Worm (Caenorhabditis elegans) whole organism, L2 larva: ENCODE data around the gene kcnl-3.

Experiments
- F13H6.1 ChIP-seq: sonication (generic microtip); optimal IDR thresholded peaks from 2 replicates; lab custom pipeline; 2016; ENCODE audit warnings: missing genetic modification characterization, missing compliant biosample characterization
- R02D3.7 ChIP-seq: fragments of 150-350 bp; optimal IDR thresholded peaks from 2 replicates; lab custom pipeline; 2014; ENCODE audit warnings: missing biosample characterization, missing genetic modification characterization
- ZK546.5 ChIP-seq: sonication (generic microtip); optimal IDR thresholded peaks from 2 replicates; lab custom pipeline; 2017; ENCODE audit warnings: missing biosample characterization, missing genetic modification characterization
- alr-1 ChIP-seq: fragments of 150-350 bp; optimal IDR thresholded peaks from 2 replicates; lab custom pipeline; 2014; ENCODE audit warnings: missing biosample characterization, missing genetic modification characterization
- blmp-1 ChIP-seq: sonication (generic microtip); optimal IDR thresholded peaks from 2 replicates; lab custom pipeline; 2017; ENCODE audit warnings: missing genetic modification characterization, mild to moderate bottlenecking, missing compliant biosample characterization, antibody characterized with exemption, moderate library complexity; ENCODE audit not compliant: insufficient read depth
- crh-2 ChIP-seq: sonication (generic microtip); optimal IDR thresholded peaks from 2 replicates; lab custom pipeline; 2017; ENCODE audit warnings: missing biosample characterization, missing genetic modification characterization
- dmd-4 ChIP-seq: sonication (generic microtip); optimal IDR thresholded peaks from 2 replicates; lab custom pipeline; 2017; ENCODE audit warnings: missing biosample characterization, missing genetic modification characterization
- egl-27 ChIP-seq: sonication (generic microtip); optimal IDR thresholded peaks from 3 replicates; lab custom pipeline; 2017; ENCODE audit warnings: missing biosample characterization, missing genetic modification reagents, missing genetic modification characterization
- elt-1 ChIP-seq: fragments of 150-350 bp; optimal IDR thresholded peaks from 2 replicates; lab custom pipeline; 2014; ENCODE audit warnings: missing biosample characterization, missing genetic modification characterization
- elt-3 ChIP-seq: sonication (generic microtip); optimal IDR thresholded peaks from 2 replicates; lab custom pipeline; 2017; ENCODE audit warnings: missing biosample characterization, missing genetic modification characterization
- fos-1 ChIP-seq: fragments of 150-350 bp; optimal IDR thresholded peaks from 2 replicates; lab custom pipeline; 2014; ENCODE audit warnings: missing biosample characterization, missing genetic modification characterization
- gmeb-1 ChIP-seq: fragments of 150-350 bp; optimal IDR thresholded peaks from 2 replicates; lab custom pipeline; 2014; ENCODE audit warnings: missing biosample characterization, missing genetic modification characterization
- lin-11 ChIP-seq: fragments of 150-350 bp; sonication (generic microtip); optimal IDR thresholded peaks from 2 replicates; lab custom pipeline; 2014; ENCODE audit warnings: missing biosample characterization, missing genetic modification characterization, inconsistent platforms, mixed read lengths
- lin-13 ChIP-seq: fragments of 150-350 bp; optimal IDR thresholded peaks from 2 replicates; lab custom pipeline; 2014; ENCODE audit warnings: missing biosample characterization, missing genetic modification reagents, missing genetic modification characterization
- lin-39 ChIP-seq: fragments of 150-350 bp; optimal IDR thresholded peaks from 2 replicates; lab custom pipeline; 2014; ENCODE audit warnings: missing biosample characterization, missing genetic modification reagents, missing genetic modification characterization
- lsy-2 ChIP-seq, 2 experiments: fragments of 150-350 bp in 1 of 2; sonication (generic microtip) in 1 of 2; optimal IDR thresholded peaks; 2 replicates each; lab custom pipeline; 2014 to 2017; ENCODE audit warnings: missing biosample characterization in 2 of 2, missing genetic modification characterization in 2 of 2
- mab-5 ChIP-seq: fragments of 150-350 bp; optimal IDR thresholded peaks from 2 replicates; lab custom pipeline; 2014; ENCODE audit warnings: missing biosample characterization, missing genetic modification characterization
- mdl-1 ChIP-seq, 2 experiments: fragments of 150-350 bp in 1 of 2; sonication (generic microtip) in 1 of 2; optimal IDR thresholded peaks; 2 replicates each; lab custom pipeline; 2017; ENCODE audit warnings: missing biosample characterization in 2 of 2, missing genetic modification characterization in 2 of 2
- nhr-10 ChIP-seq: sonication (generic microtip); optimal IDR thresholded peaks from 2 replicates; lab custom pipeline; 2017; ENCODE audit warnings: missing biosample characterization, missing genetic modification characterization
- nhr-11 ChIP-seq: fragments of 150-350 bp; optimal IDR thresholded peaks from 2 replicates; lab custom pipeline; 2014; ENCODE audit warnings: missing biosample characterization, missing genetic modification characterization
- nhr-12 ChIP-seq: fragments of 150-350 bp; optimal IDR thresholded peaks from 2 replicates; lab custom pipeline; 2014; ENCODE audit warnings: missing biosample characterization, missing genetic modification characterization
- nhr-129 ChIP-seq: fragments of 150-350 bp; optimal IDR thresholded peaks from 2 replicates; lab custom pipeline; 2014; ENCODE audit warnings: missing biosample characterization, missing genetic modification characterization
- nhr-21 ChIP-seq: fragments of 150-350 bp; optimal IDR thresholded peaks from 2 replicates; lab custom pipeline; 2014; ENCODE audit warnings: missing biosample characterization, missing genetic modification characterization
- nhr-23 ChIP-seq: fragments of 150-350 bp; optimal IDR thresholded peaks from 2 replicates; lab custom pipeline; 2014; ENCODE audit warnings: missing biosample characterization, missing genetic modification reagents, missing genetic modification characterization
- nhr-237 ChIP-seq: fragments of 150-350 bp; optimal IDR thresholded peaks from 2 replicates; lab custom pipeline; 2014; ENCODE audit warnings: missing biosample characterization, missing genetic modification characterization
- nhr-25 ChIP-seq: fragments of 150-350 bp; sonication (generic microtip); optimal IDR thresholded peaks from 3 replicates; lab custom pipeline; 2014; ENCODE audit warnings: missing biosample characterization, missing genetic modification characterization
- nhr-6 ChIP-seq: fragments of 150-350 bp; optimal IDR thresholded peaks from 2 replicates; lab custom pipeline; 2014; ENCODE audit warnings: missing biosample characterization, missing genetic modification characterization
- nhr-77 ChIP-seq: fragments of 150-350 bp; optimal IDR thresholded peaks from 2 replicates; lab custom pipeline; 2014; ENCODE audit warnings: missing biosample characterization, missing genetic modification characterization
- peb-1 ChIP-seq: fragments of 150-350 bp; optimal IDR thresholded peaks from 2 replicates; lab custom pipeline; 2014; ENCODE audit warnings: missing biosample characterization, missing genetic modification characterization
- sem-4 ChIP-seq: fragments of 150-350 bp; optimal IDR thresholded peaks from 2 replicates; lab custom pipeline; 2014; ENCODE audit warnings: missing biosample characterization, missing genetic modification reagents, missing genetic modification characterization
- skn-1 ChIP-seq: sonication (generic microtip); optimal IDR thresholded peaks from 2 replicates; lab custom pipeline; 2017; ENCODE audit warnings: missing biosample characterization, missing genetic modification characterization
- sma-3 ChIP-seq: sonication (generic microtip); optimal IDR thresholded peaks from 2 replicates; lab custom pipeline; 2016; ENCODE audit warnings: missing genetic modification reagents, missing genetic modification characterization, missing compliant biosample characterization
- sma-9 ChIP-seq, 2 experiments: fragments of 150-350 bp in 1 of 2; sonication (generic microtip) in 1 of 2; optimal IDR thresholded peaks; 2 replicates each; lab custom pipeline; 2014 to 2016; ENCODE audit warnings: missing genetic modification characterization in 2 of 2, mild to moderate bottlenecking in 1 of 2, missing biosample characterization in 1 of 2, missing compliant biosample characterization in 1 of 2, missing genetic modification reagents in 1 of 2, moderate library complexity in 1 of 2
- unc-39 ChIP-seq: fragments of 150-350 bp; optimal IDR thresholded peaks from 2 replicates; lab custom pipeline; 2014; ENCODE audit warnings: missing biosample characterization, missing genetic modification characterization
- zag-1 ChIP-seq: fragments of 150-350 bp; optimal IDR thresholded peaks from 2 replicates; lab custom pipeline; 2014; ENCODE audit warnings: missing biosample characterization, missing genetic modification characterization
- ztf-1 ChIP-seq: fragments of 200-800 bp; sonication (Bioruptor generic); conservative IDR thresholded peaks from 2 replicates; pipeline ENCODE4 v1.3.6; 2022; ENCODE audit warnings: missing genetic modification characterization, missing compliant biosample characterization
- ztf-11 ChIP-seq: sonication (generic microtip); optimal IDR thresholded peaks from 2 replicates; lab custom pipeline; 2017; ENCODE audit warnings: missing biosample characterization, missing genetic modification characterization
- ztf-4 ChIP-seq: fragments of 150-350 bp; optimal IDR thresholded peaks from 2 replicates; lab custom pipeline; 2014; ENCODE audit warnings: missing biosample characterization, missing genetic modification characterization

Gene kcnl-3

ce11 chrX:5397300-5397699 is 10.6 kb downstream of the kcnl-3 start, which contains the start of gene C03F11.2:
Gene C03F11.2 (minus strand): TSS chrX:5397400.
- no peak for TF ChIP-seq egl-27 (tag; lab: Kevin White, UChicago)
- no peak for TF ChIP-seq mdl-1 (tag; optimal IDR thresholded peaks at IDR 0.05; lab: Kevin White, UChicago)
- TF ChIP-seq elt-3 (tag; lab: Kevin White, UChicago), result no peak
- TF ChIP-seq nhr-25 (tag; lab: Kevin White, UChicago), result no peak
- no peak for TF ChIP-seq skn-1

- no peak for TF ChIP-seq blmp-1 (tag; lab: Kevin White, UChicago)
- TF ChIP-seq crh-2 (tag; lab: Kevin White, UChicago), result peak; percentile 41
- peak; percentile 6 for TF ChIP-seq gmeb-1 (tag; lab: Kevin White, UChicago)
- TF ChIP-seq fos-1 (tag; lab: Kevin White, UChicago), result peak; percentile 92
- TF ChIP-seq egl-27 (tag; lab: Kevin White, UChicago), result no peak
- TF ChIP-seq nhr-129 (tag; lab: Kevin White, UChicago), result peak; percentile 0
- no peak for TF ChIP-seq mab-5 (tag; lab: Kevin White, UChicago)
Observed at ce11 chrX:5400524-5400923, 13.9 kb downstream of the kcnl-3 start, which contains the start of gene scav-1. Gene scav-1 (minus strand): TSS chrX:5400584.

DNA sequence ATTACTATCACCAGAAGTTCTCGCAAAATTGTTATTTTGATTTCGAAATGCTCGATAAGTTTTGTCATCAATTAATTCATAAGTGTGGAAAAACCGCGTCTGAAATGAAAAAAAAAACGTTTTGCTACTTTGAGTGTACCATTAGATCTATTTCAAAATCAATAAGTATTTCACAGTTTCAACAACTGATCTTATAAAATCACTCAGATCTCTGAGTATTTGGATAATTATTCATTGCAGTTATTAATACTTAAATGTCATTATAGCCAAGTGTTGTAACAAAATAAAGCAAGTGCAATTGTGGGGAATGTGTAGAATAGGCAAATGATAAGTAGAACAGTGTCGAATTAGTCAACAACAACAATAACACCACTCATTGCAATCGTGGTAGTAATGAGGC is 19.7 kb downstream of the kcnl-3 start, which contains the start of gene C03F11.4:
C03F11.4 (minus strand) TSS at position 101 of the 400 bp plus-strand sequence.
- TF ChIP-seq dmd-4 (tag; lab: Kevin White, UChicago) (no peak), sma-3 (GFP tag; lab: Kevin White, UChicago) (no peak), mab-5 (tag; lab: Kevin White, UChicago) (no peak), nhr-77 (tag; lab: Kevin White, UChicago) (no peak), zag-1 (tag; lab: Kevin White, UChicago) (no peak), nhr-11 (tag; lab: Kevin White, UChicago) (no peak), ztf-4 (tag; lab: Kevin White, UChicago) (no peak), mdl-1 (tag; optimal IDR thresholded peaks at IDR 0.05; lab: Kevin White, UChicago) (no peak), ZK546.5 (tag; lab: Kevin White, UChicago) (no peak)

ce11 chrX:5407271-5407670 is 20.6 kb downstream of the kcnl-3 start:
- TF ChIP-seq sem-4 (tag; lab: Kevin White, UChicago) (no peak), alr-1 (tag; lab: Kevin White, UChicago) (no peak), nhr-77 (tag; lab: Kevin White, UChicago) (no peak), zag-1 (tag; lab: Kevin White, UChicago) (no peak), lin-11 (tag; lab: Kevin White, UChicago) (no peak), nhr-6 (tag; lab: Kevin White, UChicago) (no peak), blmp-1 (tag; lab: Kevin White, UChicago) (no peak), F13H6.1 (no peak), nhr-129 (tag; lab: Kevin White, UChicago) (peak; percentile 42), nhr-12 (tag; lab: Kevin White, UChicago) (no peak), peb-1 (tag; lab: Kevin White, UChicago) (no peak), lsy-2 (tag; optimal IDR thresholded peaks at IDR 0.05; lab: Kevin White, UChicago) (no peak), fos-1 (tag; lab: Kevin White, UChicago) (peak; percentile 8), ztf-1 (no peak), R02D3.7 (no peak), nhr-10 (tag; lab: Kevin White, UChicago) (no peak)

DNA sequence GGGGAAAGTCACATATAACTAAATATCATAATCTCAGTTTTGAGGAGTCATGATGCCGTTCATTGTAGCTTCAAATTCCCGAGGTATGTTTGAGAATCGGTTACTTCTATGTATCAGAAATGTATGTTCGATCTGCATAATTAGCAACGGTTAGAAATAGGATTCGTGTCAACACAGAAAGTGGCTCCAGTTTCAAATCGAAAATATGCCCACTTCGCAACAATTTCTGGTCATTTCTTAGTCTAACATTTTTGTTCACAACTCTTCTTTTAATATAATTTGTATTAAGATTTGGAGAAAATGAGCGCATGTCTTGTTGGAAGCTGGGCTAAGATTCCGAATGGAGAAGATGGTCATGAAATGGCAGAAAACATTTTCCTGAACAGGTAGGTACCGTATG is 26.9 kb downstream of the kcnl-3 start, which contains the start of gene pks-1:
pks-1 (plus strand) TSS at position 301 of the 400 bp plus-strand sequence.
- TF ChIP-seq unc-39 (tag; lab: Kevin White, UChicago) (no peak), ztf-1 (no peak), nhr-12 (tag; lab: Kevin White, UChicago) (no peak), sma-9 (GFP tag; optimal IDR thresholded peaks at IDR 0.05; lab: Kevin White, UChicago) (no peak), sma-9 (tag; optimal IDR thresholded peaks at IDR 0.05; lab: Kevin White, UChicago) (no peak), nhr-11 (tag; lab: Kevin White, UChicago) (no peak), lin-13 (GFP tag; lab: Kevin White, UChicago) (no peak), nhr-21 (no peak), nhr-23 (no peak), lsy-2 (tag; optimal IDR thresholded peaks at IDR 0.05; lab: Kevin White, UChicago) (no peak), mdl-1 (tag; optimal IDR thresholded peaks at IDR 0.05; lab: Kevin White, UChicago) (no peak), blmp-1 (tag; lab: Kevin White, UChicago) (no peak), elt-1 (tag; lab: Kevin White, UChicago) (no peak), F13H6.1 (no peak), nhr-237 (tag; lab: Kevin White, UChicago) (no peak), ztf-11 (tag; lab: Kevin White, UChicago) (no peak), nhr-25 (tag; lab: Kevin White, UChicago) (no peak), egl-27 (tag; lab: Kevin White, UChicago) (no peak), lin-39 (tag; lab: Kevin White, UChicago) (no peak), dmd-4 (tag; lab: Kevin White, UChicago) (no peak)
